Fruit fly (Drosophila melanogaster) whole organism, embryonic: ENCODE results near the gene CG42342.

Experiments used
- Adf1 ChIP-seq: fragments of 200-800 bp; sonication (Bioruptor generic); IDR thresholded peaks from 2 replicates; pipeline ENCODE4 v1.3.6; 2022; ENCODE audit warnings: missing biosample characterization, missing genetic modification characterization
- Bgb ChIP-seq: fragments of 200-800 bp; sonication (Bioruptor generic); IDR thresholded peaks from 2 replicates; pipeline ENCODE4 v1.3.6; 2022; ENCODE audit warnings: missing biosample characterization, missing genetic modification characterization; ENCODE audit not compliant: partially characterized antibody
- C15 ChIP-seq: fragments of 200-800 bp; sonication (Bioruptor generic); IDR thresholded peaks from 3 replicates; pipeline ENCODE4 v1.3.6; 2022; ENCODE audit warnings: missing biosample characterization, missing genetic modification characterization
- CG10462 ChIP-seq: fragments of 200-800 bp; sonication (Bioruptor generic); optimal IDR thresholded peaks from 2 replicates; lab custom pipeline; 2016; ENCODE audit warnings: missing biosample characterization, missing genetic modification characterization
- CG10543 ChIP-seq: fragments of 200-800 bp; sonication (Bioruptor generic); optimal IDR thresholded peaks from 3 replicates; lab custom pipeline; 2017; ENCODE audit warnings: missing biosample characterization, mild to moderate bottlenecking, missing genetic modification characterization, moderate library complexity
- CG10654 ChIP-seq: fragments of 200-800 bp; sonication (Bioruptor generic); optimal IDR thresholded peaks from 2 replicates; lab custom pipeline; 2016; ENCODE audit warnings: missing biosample characterization, missing genetic modification characterization
- CG10959 ChIP-seq: fragments of 200-800 bp; sonication (Bioruptor generic); IDR thresholded peaks from 2 replicates; pipeline ENCODE4 v1.3.6; 2022; ENCODE audit warnings: missing biosample characterization, missing genetic modification characterization
- CG11560 ChIP-seq: fragments of 200-800 bp; sonication (Bioruptor generic); IDR thresholded peaks from 3 replicates; pipeline ENCODE4 v1.3.6; 2022; ENCODE audit warnings: missing biosample characterization, missing genetic modification characterization
- CG12104 ChIP-seq: fragments of 200-800 bp; sonication (Bioruptor generic); optimal IDR thresholded peaks from 3 replicates; lab custom pipeline; 2016; ENCODE audit warnings: missing biosample characterization, missing genetic modification characterization
- CG12155 ChIP-seq: fragments of 200-800 bp; sonication (Bioruptor generic); optimal IDR thresholded peaks from 3 replicates; lab custom pipeline; 2016; ENCODE audit warnings: missing biosample characterization, missing genetic modification characterization
- CG13287 ChIP-seq: fragments of 200-800 bp; sonication (Bioruptor generic); IDR thresholded peaks from 2 replicates; pipeline ENCODE4 v1.3.6; 2022; ENCODE audit warnings: missing biosample characterization, missing genetic modification characterization; ENCODE audit not compliant: partially characterized antibody
- CG13894 ChIP-seq: fragments of 200-800 bp; sonication (Bioruptor generic); optimal IDR thresholded peaks from 3 replicates; lab custom pipeline; 2018; ENCODE audit warnings: missing biosample characterization, mild to moderate bottlenecking, missing genetic modification characterization, moderate library complexity
- CG1529 ChIP-seq: fragments of 200-800 bp; sonication (Bioruptor generic); optimal IDR thresholded peaks from 3 replicates; lab custom pipeline; 2018; ENCODE audit warnings: missing biosample characterization, missing genetic modification characterization
- CG1603 ChIP-seq: fragments of 200-800 bp; sonication (Bioruptor generic); optimal IDR thresholded peaks from 2 replicates; lab custom pipeline; 2019; ENCODE audit warnings: missing biosample characterization, mild to moderate bottlenecking, missing genetic modification characterization, moderate library complexity
- CG16813 ChIP-seq: fragments of 200-800 bp; sonication (Bioruptor generic); IDR thresholded peaks from 3 replicates; pipeline ENCODE4 v1.3.6; 2022; ENCODE audit warnings: missing biosample characterization, missing genetic modification characterization; ENCODE audit not compliant: partially characterized antibody
- CG4282 ChIP-seq: fragments of 200-800 bp; sonication (Bioruptor generic); optimal IDR thresholded peaks from 2 replicates; lab custom pipeline; 2016; ENCODE audit warnings: missing biosample characterization, missing genetic modification characterization
- CG4360 ChIP-seq: fragments of 200-800 bp; sonication (Bioruptor generic); IDR thresholded peaks from 2 replicates; pipeline ENCODE4 v1.3.6; 2022; ENCODE audit warnings: missing biosample characterization, missing genetic modification characterization
- CG4617 ChIP-seq: fragments of 200-800 bp; sonication (Bioruptor generic); optimal IDR thresholded peaks from 3 replicates; lab custom pipeline; 2016; ENCODE audit warnings: missing biosample characterization, missing genetic modification characterization, borderline replicate concordance
- CG4854 ChIP-seq: fragments of 200-800 bp; sonication (Bioruptor generic); optimal IDR thresholded peaks from 2 replicates; lab custom pipeline; 2016; ENCODE audit warnings: missing biosample characterization, missing genetic modification characterization, inconsistent platforms
- CG7745 ChIP-seq: fragments of 200-800 bp; sonication (Bioruptor generic); optimal IDR thresholded peaks from 2 replicates; lab custom pipeline; 2018; ENCODE audit warnings: missing biosample characterization, mild to moderate bottlenecking, missing genetic modification characterization, moderate library complexity
- CTCF ChIP-seq: fragments of 200-800 bp; sonication (Bioruptor generic); optimal IDR thresholded peaks from 2 replicates; lab custom pipeline; 2017; ENCODE audit warnings: missing biosample characterization, mild to moderate bottlenecking, missing genetic modification characterization, moderate library complexity
- D19A ChIP-seq: fragments of 200-800 bp; optimal IDR thresholded peaks from 3 replicates; lab custom pipeline; 2019; ENCODE audit warnings: missing biosample characterization, mild to moderate bottlenecking, missing genetic modification characterization, moderate library complexity
- Dfd ChIP-seq, 2 experiments: fragments of >200 bp; optimal IDR thresholded peaks; 2 replicates each; lab custom pipeline; 2017; ENCODE audit warnings: missing biosample characterization in 2 of 2, missing genetic modification characterization in 2 of 2
- Doc3 ChIP-seq: fragments of 200-800 bp; sonication (Bioruptor generic); IDR thresholded peaks from 3 replicates; pipeline ENCODE4 v1.3.6; 2022; ENCODE audit warnings: missing biosample characterization, missing genetic modification characterization; ENCODE audit not compliant: partially characterized antibody
- Eip74EF ChIP-seq, 2 experiments: fragments of 200-800 bp in 1 of 2; fragments of >200 bp in 1 of 2; sonication (Bioruptor generic) in 1 of 2; optimal IDR thresholded peaks; 2 replicates each; lab custom pipeline; 2017 to 2019; ENCODE audit warnings: missing biosample characterization in 2 of 2, missing genetic modification characterization in 2 of 2, mild to moderate bottlenecking in 1 of 2, moderate library complexity in 1 of 2
- HHEX ChIP-seq: fragments of 200-800 bp; sonication (Bioruptor generic); optimal IDR thresholded peaks from 3 replicates; lab custom pipeline; 2017; ENCODE audit warnings: missing biosample characterization, mild to moderate bottlenecking, missing genetic modification characterization, missing genetic modification reagents
- Hand ChIP-seq: fragments of 200-800 bp; sonication (Bioruptor generic); optimal IDR thresholded peaks from 2 replicates; lab custom pipeline; 2017; ENCODE audit warnings: mild to moderate bottlenecking, missing biosample characterization, missing genetic modification reagents, missing genetic modification characterization
- NFAT ChIP-seq: fragments of 200-800 bp; sonication (Bioruptor generic); IDR thresholded peaks from 2 replicates; pipeline ENCODE4 v1.3.6; 2022; ENCODE audit warnings: missing biosample characterization, missing genetic modification characterization
- Nf-YC ChIP-seq: fragments of 200-800 bp; optimal IDR thresholded peaks from 3 replicates; lab custom pipeline; 2019; ENCODE audit warnings: missing biosample characterization, mild to moderate bottlenecking, missing genetic modification characterization, moderate library complexity
- Opbp ChIP-seq: fragments of 200-800 bp; sonication (Bioruptor generic); IDR thresholded peaks from 3 replicates; pipeline ENCODE4 v1.3.6; 2022; ENCODE audit warnings: missing biosample characterization, missing genetic modification characterization; ENCODE audit not compliant: partially characterized antibody
- PHDP ChIP-seq: fragments of 200-800 bp; sonication (Bioruptor generic); optimal IDR thresholded peaks from 3 replicates; lab custom pipeline; 2018; ENCODE audit warnings: missing biosample characterization, mild to moderate bottlenecking, missing genetic modification characterization, moderate library complexity
- Spps ChIP-seq: fragments of 200-800 bp; sonication (Bioruptor generic); optimal IDR thresholded peaks from 2 replicates; lab custom pipeline; 2018; ENCODE audit warnings: missing biosample characterization, mild to moderate bottlenecking, missing genetic modification characterization
- Taf1 ChIP-seq: fragments of 200-800 bp; sonication (Bioruptor generic); IDR thresholded peaks from 2 replicates; pipeline ENCODE4 v1.3.6; 2022; ENCODE audit warnings: missing biosample characterization, missing genetic modification characterization
- ash1 ChIP-seq: fragments of 200-800 bp; sonication (Bioruptor generic); optimal IDR thresholded peaks from 2 replicates; lab custom pipeline; 2018; ENCODE audit warnings: missing biosample characterization, mild to moderate bottlenecking, missing genetic modification characterization
- bowl ChIP-seq: fragments of 200-800 bp; sonication (Bioruptor generic); IDR thresholded peaks from 2 replicates; pipeline ENCODE4 v1.3.6; 2022; ENCODE audit warnings: missing biosample characterization, missing genetic modification characterization
- chinmo ChIP-seq: fragments of 200-800 bp; sonication (Bioruptor generic); IDR thresholded peaks from 4 replicates; pipeline ENCODE4 v1.3.6; 2022; ENCODE audit warnings: missing biosample characterization, missing genetic modification characterization; ENCODE audit not compliant: partially characterized antibody
- chm ChIP-seq: fragments of 200-800 bp; sonication (Bioruptor generic); IDR thresholded peaks from 2 replicates; pipeline ENCODE4 v1.3.6; 2022; ENCODE audit warnings: missing biosample characterization, missing genetic modification characterization
- dati ChIP-seq: fragments of 200-800 bp; sonication (Bioruptor generic); IDR thresholded peaks from 2 replicates; pipeline ENCODE4 v1.3.6; 2022; ENCODE audit warnings: missing biosample characterization, missing genetic modification characterization
- grau ChIP-seq: fragments of 200-800 bp; optimal IDR thresholded peaks from 3 replicates; lab custom pipeline; 2019; ENCODE audit warnings: missing biosample characterization, mild to moderate bottlenecking, missing genetic modification characterization, moderate library complexity
- hbn ChIP-seq: fragments of 200-800 bp; sonication (Bioruptor generic); IDR thresholded peaks from 2 replicates; pipeline ENCODE4 v1.3.6; 2022; ENCODE audit warnings: missing biosample characterization, missing genetic modification characterization; ENCODE audit not compliant: partially characterized antibody
- ken ChIP-seq: fragments of 200-800 bp; sonication (Bioruptor generic); IDR thresholded peaks from 3 replicates; pipeline ENCODE4 v1.3.6; 2022; ENCODE audit warnings: missing biosample characterization, missing genetic modification characterization
- kni ChIP-seq: fragments of 200-800 bp; sonication (Bioruptor generic); optimal IDR thresholded peaks from 3 replicates; lab custom pipeline; 2017; ENCODE audit warnings: mild to moderate bottlenecking, missing biosample characterization, missing genetic modification reagents, missing genetic modification characterization
- pho ChIP-seq: fragments of 200-800 bp; sonication (Bioruptor generic); optimal IDR thresholded peaks from 2 replicates; lab custom pipeline; 2016; ENCODE audit warnings: missing biosample characterization, missing genetic modification characterization
- pnt ChIP-seq: fragments of 200-800 bp; sonication (Bioruptor generic); optimal IDR thresholded peaks from 3 replicates; lab custom pipeline; 2016; ENCODE audit warnings: missing biosample characterization, missing genetic modification characterization
- sisA ChIP-seq: fragments of 200-800 bp; sonication (Bioruptor generic); IDR thresholded peaks from 2 replicates; pipeline ENCODE4 v1.3.6; 2022; ENCODE audit warnings: missing biosample characterization, missing genetic modification characterization
- so ChIP-seq: fragments of 200-800 bp; sonication (Bioruptor generic); IDR thresholded peaks from 3 replicates; pipeline ENCODE4 v1.3.6; 2022; ENCODE audit warnings: missing biosample characterization, missing genetic modification characterization
- tna ChIP-seq: fragments of 200-800 bp; sonication (Bioruptor generic); IDR thresholded peaks from 2 replicates; pipeline ENCODE4 v1.3.6; 2022; ENCODE audit warnings: missing biosample characterization, missing genetic modification characterization; ENCODE audit not compliant: partially characterized antibody
- ttk ChIP-seq: fragments of 200-800 bp; sonication (Bioruptor generic); IDR thresholded peaks from 2 replicates; pipeline ENCODE4 v2.1.2; 2022; ENCODE audit warnings: missing biosample characterization, missing genetic modification characterization
- vvl ChIP-seq: fragments of 200-800 bp; sonication (Bioruptor generic); IDR thresholded peaks from 2 replicates; pipeline ENCODE4 v1.3.6; 2022; ENCODE audit warnings: missing biosample characterization, missing genetic modification characterization
- zen2 ChIP-seq: fragments of 200-800 bp; sonication (Bioruptor generic); IDR thresholded peaks from 3 replicates; pipeline ENCODE4 v1.3.6; 2022; ENCODE audit warnings: missing biosample characterization, missing genetic modification characterization; ENCODE audit not compliant: partially characterized antibody

The CG42342 gene

dm6 chr3R:16553459-16554230 is 51.1 kb downstream of the CG42342 start (continued):
- no peak for TF ChIP-seq Taf1 (GFP tag; lab: Robert Waterston, UW)
- no peak for TF ChIP-seq CG10654 (GFP tag; lab: Kevin White, UChicago)
- no peak for TF ChIP-seq CG12155 (GFP tag; lab: Kevin White, UChicago)
- TF ChIP-seq CG4617 = no peak
- TF ChIP-seq ken (GFP tag; lab: Robert Waterston, UW) = no peak
- no peak for TF ChIP-seq CG4360
- TF ChIP-seq CG10543 (GFP tag; lab: Kevin White, UChicago) = no peak
- no peak for TF ChIP-seq Nf-YC
- TF ChIP-seq PHDP (tag; lab: Kevin White, UChicago) = no peak
- TF ChIP-seq CG1603 = no peak
- TF ChIP-seq CG7745 = no peak
- no peak for TF ChIP-seq sisA (GFP tag; lab: Robert Waterston, UW)
- TF ChIP-seq CG4282 (GFP tag; lab: Kevin White, UChicago) = no peak
- TF ChIP-seq hbn (GFP tag; lab: Robert Waterston, UW) = no peak
- no peak for TF ChIP-seq bowl (GFP tag; lab: Robert Waterston, UW)
- no peak for TF ChIP-seq CG11560 (tag; lab: Robert Waterston, UW)
- TF ChIP-seq zen2 = no peak
- no peak for TF ChIP-seq ttk (GFP tag; lab: Robert Waterston, UW)
- TF ChIP-seq CG10462 = no peak
- TF ChIP-seq CG13287 (GFP tag; lab: Robert Waterston, UW) = no peak
- no peak for TF ChIP-seq CG16813
- TF ChIP-seq CG10959 (GFP tag; lab: Robert Waterston, UW) = no peak
- no peak for TF ChIP-seq CG4854 (GFP tag; lab: Kevin White, UChicago)
- no peak for TF ChIP-seq Opbp
- TF ChIP-seq so (GFP tag; lab: Robert Waterston, UW) = no peak
- no peak for TF ChIP-seq pho
- no peak for TF ChIP-seq C15
- TF ChIP-seq Hand = no peak
- no peak for TF ChIP-seq ash1 (GFP tag; lab: Kevin White, UChicago)
- peak; percentile 51; the same call in 1 of the 2 replicates for TF ChIP-seq chm (GFP tag; lab: Robert Waterston, UW)
- no peak for TF ChIP-seq CG1529 (GFP tag; lab: Kevin White, UChicago)
- TF ChIP-seq HHEX (GFP tag; lab: Kevin White, UChicago) = no peak
- no peak for TF ChIP-seq Spps
- TF ChIP-seq kni (GFP tag; lab: Kevin White, UChicago) = peak; percentile 1
- TF ChIP-seq CG12104 = peak; percentile 60
- TF ChIP-seq chinmo = peak; percentile 62; the same call in 1 of the 4 replicates
- no peak for TF ChIP-seq Dfd (GFP tag; optimal IDR thresholded peaks at IDR 0.05; lab: Kevin White, UChicago)
- no peak for TF ChIP-seq Adf1
- no peak for TF ChIP-seq tna (GFP tag; lab: Robert Waterston, UW)
- TF ChIP-seq Eip74EF (GFP tag; optimal IDR thresholded peaks at IDR 0.05; lab: Kevin White, UChicago) = no peak
- no peak for TF ChIP-seq Doc3 (GFP tag; lab: Robert Waterston, UW)
- peak; percentile 40 for TF ChIP-seq D19A (tag; lab: Kevin White, UChicago)
- TF ChIP-seq pnt (GFP tag; lab: Kevin White, UChicago) = no peak
- 0 out of 2 replicates have a peak, but pooled peaks have one; percentile 21 for TF ChIP-seq Bgb (GFP tag; lab: Robert Waterston, UW)
- no peak for TF ChIP-seq grau (tag; lab: Kevin White, UChicago)
- no peak for TF ChIP-seq CG13894
- no peak for TF ChIP-seq dati
- no peak for TF ChIP-seq CTCF (GFP tag; lab: Kevin White, UChicago)
- no peak for TF ChIP-seq NFAT (GFP tag; lab: Robert Waterston, UW)
- TF ChIP-seq vvl = no peak
